Fruit fly (Drosophila melanogaster) whole organism, embryonic: Measurements from ENCODE around the gene CG11670.
A peak's percentile ranks its signal among the peaks of the same experiment; 100 is the strongest.

ENCODE experiments used
- Atf3 ChIP-seq: fragments of 200-800 bp; sonication (Bioruptor generic); optimal IDR thresholded peaks from 3 replicates; lab custom pipeline; 2016; ENCODE audit warnings: missing biosample characterization, missing genetic modification characterization
- Bdp1 ChIP-seq: fragments of 200-800 bp; sonication (Bioruptor generic); optimal IDR thresholded peaks from 3 replicates; lab custom pipeline; 2016; ENCODE audit warnings: missing biosample characterization, missing genetic modification characterization
- CG12942 ChIP-seq: fragments of 200-800 bp; sonication (Bioruptor generic); optimal IDR thresholded peaks from 3 replicates; lab custom pipeline; 2016; ENCODE audit warnings: missing biosample characterization, missing genetic modification characterization
- CG15269 ChIP-seq: fragments of 200-800 bp; sonication (Bioruptor generic); optimal IDR thresholded peaks from 2 replicates; lab custom pipeline; 2018; ENCODE audit warnings: missing biosample characterization, mild to moderate bottlenecking, missing genetic modification characterization, moderate library complexity
- CG15479 ChIP-seq: fragments of 200-800 bp; sonication (Bioruptor generic); optimal IDR thresholded peaks from 3 replicates; lab custom pipeline; 2019; ENCODE audit warnings: missing biosample characterization, mild to moderate bottlenecking, missing genetic modification characterization, moderate library complexity
- CG1832 ChIP-seq: fragments of 200-800 bp; sonication (Bioruptor generic); optimal IDR thresholded peaks from 2 replicates; lab custom pipeline; 2017; ENCODE audit warnings: missing biosample characterization, mild to moderate bottlenecking, missing genetic modification characterization, inconsistent platforms
- CG2116 ChIP-seq: fragments of 200-800 bp; sonication (Bioruptor generic); optimal IDR thresholded peaks from 3 replicates; lab custom pipeline; 2018; ENCODE audit warnings: missing biosample characterization, mild to moderate bottlenecking, missing genetic modification characterization
- CG2202 ChIP-seq: fragments of 200-800 bp; sonication (Bioruptor generic); optimal IDR thresholded peaks from 2 replicates; lab custom pipeline; 2018; ENCODE audit warnings: missing biosample characterization, mild to moderate bottlenecking, missing genetic modification characterization
- CG30431 ChIP-seq: fragments of 200-800 bp; sonication (Bioruptor generic); optimal IDR thresholded peaks from 2 replicates; lab custom pipeline; 2017; ENCODE audit warnings: missing biosample characterization, missing genetic modification characterization
- CG43689 ChIP-seq: fragments of 200-800 bp; sonication (Bioruptor generic); IDR thresholded peaks from 2 replicates; pipeline ENCODE4 v1.3.6; 2022; ENCODE audit warnings: missing biosample characterization, missing genetic modification characterization
- CG6683 ChIP-seq: fragments of 200-800 bp; sonication (Bioruptor generic); optimal IDR thresholded peaks from 2 replicates; lab custom pipeline; 2017; ENCODE audit warnings: missing biosample characterization, mild to moderate bottlenecking, missing genetic modification characterization, missing genetic modification reagents
- CG6791 ChIP-seq: fragments of 200-800 bp; sonication (Bioruptor generic); IDR thresholded peaks from 3 replicates; pipeline ENCODE4 v1.3.6; 2022; ENCODE audit warnings: missing biosample characterization, missing genetic modification characterization; ENCODE audit not compliant: partially characterized antibody
- CG7987 ChIP-seq: fragments of 200-800 bp; sonication (Bioruptor generic); optimal IDR thresholded peaks from 2 replicates; lab custom pipeline; 2018; ENCODE audit warnings: missing biosample characterization, mild to moderate bottlenecking, missing genetic modification characterization, moderate library complexity
- CG8089 ChIP-seq: fragments of 200-800 bp; sonication (Bioruptor generic); optimal IDR thresholded peaks from 3 replicates; lab custom pipeline; 2016; ENCODE audit warnings: missing biosample characterization, missing genetic modification characterization
- CG8359 ChIP-seq: fragments of 200-800 bp; sonication (Bioruptor generic); optimal IDR thresholded peaks from 2 replicates; lab custom pipeline; 2017; ENCODE audit warnings: missing biosample characterization, mild to moderate bottlenecking, missing genetic modification characterization, borderline replicate concordance
- Chrac-16 ChIP-seq: fragments of 200-800 bp; sonication (Bioruptor generic); optimal IDR thresholded peaks from 3 replicates; lab custom pipeline; 2016; ENCODE audit warnings: missing biosample characterization, missing genetic modification characterization
- Dip3 ChIP-seq: fragments of 200-800 bp; sonication (Bioruptor generic); optimal IDR thresholded peaks from 3 replicates; lab custom pipeline; 2016; ENCODE audit warnings: missing biosample characterization, missing genetic modification characterization
- Ets97D ChIP-seq: fragments of 200-800 bp; sonication (Bioruptor generic); optimal IDR thresholded peaks from 3 replicates; lab custom pipeline; 2016; ENCODE audit warnings: missing biosample characterization, missing genetic modification characterization
- Fer2 ChIP-seq: fragments of 200-800 bp; sonication (Bioruptor generic); optimal IDR thresholded peaks from 2 replicates; lab custom pipeline; 2018; ENCODE audit warnings: missing biosample characterization, mild to moderate bottlenecking, missing genetic modification characterization, moderate library complexity
- HLH3B ChIP-seq: fragments of 200-800 bp; sonication (Bioruptor generic); IDR thresholded peaks from 2 replicates; pipeline ENCODE4 v1.3.6; 2022; ENCODE audit warnings: missing biosample characterization, missing genetic modification characterization
- Hr78 ChIP-seq, 2 experiments: fragments of 200-800 bp in 1 of 2; fragments of >200 bp in 1 of 2; sonication (Bioruptor generic) in 1 of 2; optimal IDR thresholded peaks; 2 replicates each; lab custom pipeline; 2017 to 2019; ENCODE audit warnings: missing biosample characterization in 2 of 2, missing genetic modification characterization in 2 of 2, mild to moderate bottlenecking in 1 of 2, moderate library complexity in 1 of 2
- MESR4 ChIP-seq: fragments of 200-800 bp; sonication (Bioruptor generic); optimal IDR thresholded peaks from 2 replicates; lab custom pipeline; 2018; ENCODE audit warnings: missing biosample characterization, mild to moderate bottlenecking, missing genetic modification characterization, moderate library complexity
- Myb ChIP-seq: fragments of 200-800 bp; sonication (Bioruptor generic); optimal IDR thresholded peaks from 2 replicates; lab custom pipeline; 2016; ENCODE audit warnings: missing biosample characterization, missing genetic modification characterization
- NC2β ChIP-seq: fragments of 200-800 bp; sonication (Bioruptor generic); optimal IDR thresholded peaks from 2 replicates; lab custom pipeline; 2016; ENCODE audit warnings: missing biosample characterization, missing genetic modification characterization
- ash1 ChIP-seq: fragments of 200-800 bp; sonication (Bioruptor generic); optimal IDR thresholded peaks from 2 replicates; lab custom pipeline; 2018; ENCODE audit warnings: missing biosample characterization, mild to moderate bottlenecking, missing genetic modification characterization
- cad ChIP-seq: fragments of >200 bp; optimal IDR thresholded peaks from 2 replicates; lab custom pipeline; 2017; ENCODE audit warnings: missing biosample characterization, missing genetic modification characterization
- corto ChIP-seq: fragments of 200-800 bp; sonication (Bioruptor generic); optimal IDR thresholded peaks from 2 replicates; lab custom pipeline; 2016; ENCODE audit warnings: missing biosample characterization, mild to moderate bottlenecking, missing genetic modification characterization, moderate library complexity
- croc ChIP-seq: fragments of 200-800 bp; sonication (Bioruptor generic); conservative IDR thresholded peaks from 3 replicates; pipeline ENCODE4 v1.3.6; 2022; ENCODE audit warnings: missing biosample characterization, missing genetic modification characterization
- crp ChIP-seq, 2 experiments: fragments of 200-800 bp; sonication (Bioruptor generic); optimal IDR thresholded peaks; 2 replicates in 1 of 2; 3 replicates in 1 of 2; lab custom pipeline; 2017; ENCODE audit warnings: missing biosample characterization in 2 of 2, missing genetic modification characterization in 2 of 2, mild to moderate bottlenecking in 1 of 2, moderate library complexity in 1 of 2
- dan ChIP-seq: fragments of 200-800 bp; sonication (Bioruptor generic); IDR thresholded peaks from 2 replicates; pipeline ENCODE4 v1.3.6; 2022; ENCODE audit warnings: missing biosample characterization, missing genetic modification characterization
- danr ChIP-seq: fragments of 200-800 bp; sonication (Bioruptor generic); IDR thresholded peaks from 2 replicates; pipeline ENCODE4 v1.3.6; 2022; ENCODE audit warnings: missing biosample characterization, missing genetic modification characterization
- dm ChIP-seq: fragments of 200-800 bp; sonication (Bioruptor generic); optimal IDR thresholded peaks from 3 replicates; lab custom pipeline; 2016; ENCODE audit warnings: missing biosample characterization, missing genetic modification characterization
- dpn ChIP-seq, 2 experiments: fragments of 200-800 bp; sonication (Bioruptor generic); optimal IDR thresholded peaks; 3 replicates each; lab custom pipeline; 2016; ENCODE audit warnings: missing biosample characterization in 2 of 2, missing genetic modification characterization in 2 of 2
- eve ChIP-seq, 2 experiments: fragments of >200 bp; optimal IDR thresholded peaks; 2 replicates each; lab custom pipeline; 2017; ENCODE audit warnings: missing biosample characterization in 2 of 2, missing genetic modification characterization in 2 of 2
- fu2 ChIP-seq: fragments of 200-800 bp; sonication (Bioruptor generic); optimal IDR thresholded peaks from 2 replicates; lab custom pipeline; 2016; ENCODE audit warnings: missing biosample characterization, missing genetic modification characterization
- kay ChIP-seq: fragments of 200-800 bp; sonication (Bioruptor generic); optimal IDR thresholded peaks from 2 replicates; lab custom pipeline; 2016; ENCODE audit warnings: missing biosample characterization, missing genetic modification characterization
- ken ChIP-seq: fragments of 200-800 bp; sonication (Bioruptor generic); IDR thresholded peaks from 3 replicates; pipeline ENCODE4 v1.3.6; 2022; ENCODE audit warnings: missing biosample characterization, missing genetic modification characterization
- lov ChIP-seq, 2 experiments: fragments of 200-800 bp in 1 of 2; fragments of >200 bp in 1 of 2; sonication (Bioruptor generic) in 1 of 2; IDR thresholded peaks in 1 of 2; optimal IDR thresholded peaks in 1 of 2; 2 replicates in 1 of 2; 3 replicates in 1 of 2; pipeline versions ENCODE4 v1.3.6 to Lab custom; 2017 to 2022; ENCODE audit warnings: missing biosample characterization in 1 of 2, missing genetic modification characterization in 1 of 2
- nau ChIP-seq: fragments of 200-800 bp; sonication (Bioruptor generic); optimal IDR thresholded peaks from 3 replicates; lab custom pipeline; 2017; ENCODE audit warnings: missing biosample characterization, mild to moderate bottlenecking, missing genetic modification characterization, missing genetic modification reagents
- tll ChIP-seq, 2 experiments: fragments of 200-800 bp in 1 of 2; fragments of >200 bp in 1 of 2; sonication (Bioruptor generic) in 1 of 2; optimal IDR thresholded peaks; 2 replicates each; lab custom pipeline; 2017 to 2019; ENCODE audit warnings: missing biosample characterization in 2 of 2, missing genetic modification characterization in 2 of 2, mild to moderate bottlenecking in 1 of 2, moderate library complexity in 1 of 2
- tna ChIP-seq: fragments of 200-800 bp; sonication (Bioruptor generic); IDR thresholded peaks from 2 replicates; pipeline ENCODE4 v1.3.6; 2022; ENCODE audit warnings: missing biosample characterization, missing genetic modification characterization; ENCODE audit not compliant: partially characterized antibody
- ttk ChIP-seq: fragments of 200-800 bp; sonication (Bioruptor generic); IDR thresholded peaks from 2 replicates; pipeline ENCODE4 v2.1.2; 2022; ENCODE audit warnings: missing biosample characterization, missing genetic modification characterization
- twi ChIP-seq: fragments of 200-800 bp; optimal IDR thresholded peaks from 2 replicates; lab custom pipeline; 2019; ENCODE audit warnings: missing biosample characterization, mild to moderate bottlenecking, missing genetic modification characterization, moderate library complexity
- vvl ChIP-seq: fragments of 200-800 bp; sonication (Bioruptor generic); IDR thresholded peaks from 2 replicates; pipeline ENCODE4 v1.3.6; 2022; ENCODE audit warnings: missing biosample characterization, missing genetic modification characterization
- wor ChIP-seq: fragments of 200-800 bp; sonication (Bioruptor generic); IDR thresholded peaks from 2 replicates; pipeline ENCODE4 v1.3.6; 2022; ENCODE audit warnings: missing biosample characterization, missing genetic modification characterization
- yki ChIP-seq: fragments of >200 bp; optimal IDR thresholded peaks from 3 replicates; lab custom pipeline; 2018
- zen ChIP-seq: fragments of 200-800 bp; sonication (Bioruptor generic); optimal IDR thresholded peaks from 3 replicates; lab custom pipeline; 2018; ENCODE audit warnings: missing biosample characterization, mild to moderate bottlenecking, missing genetic modification characterization, moderate library complexity

CG11670 gene

dm6 chr3R:13068022-13068421, 26.2 kb downstream of the CG11670 start (continued):
- peak; percentile 62 to 65 for TF ChIP-seq dpn (GFP tag; optimal IDR thresholded peaks at IDR 0.05; lab: Kevin White, UChicago)
- peak; percentile 81 for TF ChIP-seq CG8089
- peak; percentile 92 for TF ChIP-seq CG8359
- peak; percentile 72 for TF ChIP-seq Bdp1 (GFP tag; lab: Kevin White, UChicago)
- peak; percentile 75 for TF ChIP-seq kay (GFP tag; lab: Kevin White, UChicago)
- TF ChIP-seq ken = peak; percentile 64; the same call in 1 of the 3 replicates
- peak; percentile 20 for TF ChIP-seq MESR4 (GFP tag; lab: Kevin White, UChicago)
- TF ChIP-seq CG6683 (GFP tag; lab: Kevin White, UChicago) = peak; percentile 82
- no peak for TF ChIP-seq CG43689 (GFP tag; lab: Robert Waterston, UW)

dm6 chr3R:13070011-13070619, 28.3 kb downstream of the CG11670 start:
- no peak for TF ChIP-seq CG15269
- no peak for TF ChIP-seq lov (optimal IDR thresholded peaks at IDR 0.05; lab: Kevin White, UChicago)
- TF ChIP-seq lov (GFP tag; IDR thresholded peaks at IDR 0.05; lab: Robert Waterston, UW) = no peak
- TF ChIP-seq cad = peak; percentile 40
- no peak for TF ChIP-seq CG1832 (GFP tag; lab: Kevin White, UChicago)
- TF ChIP-seq croc (GFP tag; lab: Robert Waterston, UW) = no peak
- no peak for TF ChIP-seq wor (GFP tag; lab: Robert Waterston, UW)
- no peak for TF ChIP-seq Chrac-16 (GFP tag; lab: Kevin White, UChicago)
- peak; percentile 82 for TF ChIP-seq CG15479 (GFP tag; lab: Kevin White, UChicago)
- TF ChIP-seq ttk (GFP tag; lab: Robert Waterston, UW) = no peak
- peak in 1 of 2 experiments; percentile 39 for TF ChIP-seq tll (GFP tag; optimal IDR thresholded peaks at IDR 0.05; lab: Kevin White, UChicago)
- TF ChIP-seq Myb (GFP tag; lab: Kevin White, UChicago) = no peak
- TF ChIP-seq fu2 (GFP tag; lab: Kevin White, UChicago) = no peak
- TF ChIP-seq Hr78 (GFP tag; optimal IDR thresholded peaks at IDR 0.05; lab: Kevin White, UChicago) = no peak
- TF ChIP-seq crp (GFP tag; optimal IDR thresholded peaks at IDR 0.05; lab: Kevin White, UChicago) = no peak
- no peak for TF ChIP-seq tna (GFP tag; lab: Robert Waterston, UW)
- peak; percentile 98 for TF ChIP-seq twi

- TF ChIP-seq NC2β (GFP tag; lab: Kevin White, UChicago) = no peak
- TF ChIP-seq dm (GFP tag; lab: Kevin White, UChicago) = no peak
- peak; percentile 62 for TF ChIP-seq zen
- TF ChIP-seq CG30431 (GFP tag; lab: Kevin White, UChicago) = no peak
- TF ChIP-seq Fer2 (tag; lab: Kevin White, UChicago) = no peak
- TF ChIP-seq eve (GFP tag; optimal IDR thresholded peaks at IDR 0.05; lab: Kevin White, UChicago) = no peak
- TF ChIP-seq HLH3B (GFP tag; lab: Robert Waterston, UW) = no peak
- no peak for TF ChIP-seq nau (GFP tag; lab: Kevin White, UChicago)
- no peak for TF ChIP-seq Ets97D (GFP tag; lab: Kevin White, UChicago)
- TF ChIP-seq CG15479 (GFP tag; lab: Kevin White, UChicago) = peak; percentile 93
- TF ChIP-seq twi = no peak
- no peak for TF ChIP-seq CG7987
- no peak for TF ChIP-seq ash1 (GFP tag; lab: Kevin White, UChicago)
- no peak for TF ChIP-seq danr (GFP tag; lab: Robert Waterston, UW)
- TF ChIP-seq CG2116 = no peak
- TF ChIP-seq cad = peak; percentile 63
- no peak for TF ChIP-seq dan (GFP tag; lab: Robert Waterston, UW)
- no peak for TF ChIP-seq yki (lab: Kevin White, UChicago)
- TF ChIP-seq CG12942 = no peak
- no peak for TF ChIP-seq CG6791
- TF ChIP-seq Dip3 = no peak
- TF ChIP-seq tll (GFP tag; optimal IDR thresholded peaks at IDR 0.05; lab: Kevin White, UChicago) = peak; percentile 31 to 99
- TF ChIP-seq corto (GFP tag; lab: Kevin White, UChicago) = no peak
- TF ChIP-seq CG2202 (tag; lab: Kevin White, UChicago) = no peak
- no peak for TF ChIP-seq vvl
- no peak for TF ChIP-seq Atf3 (GFP tag; lab: Kevin White, UChicago)
These were observed 30.2 kb downstream of the CG11670 start for dm6 chr3R:13072052-13072451.
